Fruit fly (Drosophila melanogaster): ENCODE results near the gene CG5087.
A peak's percentile ranks its signal among the peaks of the same experiment; 100 is the strongest.

Gene CG5087

DNA sequence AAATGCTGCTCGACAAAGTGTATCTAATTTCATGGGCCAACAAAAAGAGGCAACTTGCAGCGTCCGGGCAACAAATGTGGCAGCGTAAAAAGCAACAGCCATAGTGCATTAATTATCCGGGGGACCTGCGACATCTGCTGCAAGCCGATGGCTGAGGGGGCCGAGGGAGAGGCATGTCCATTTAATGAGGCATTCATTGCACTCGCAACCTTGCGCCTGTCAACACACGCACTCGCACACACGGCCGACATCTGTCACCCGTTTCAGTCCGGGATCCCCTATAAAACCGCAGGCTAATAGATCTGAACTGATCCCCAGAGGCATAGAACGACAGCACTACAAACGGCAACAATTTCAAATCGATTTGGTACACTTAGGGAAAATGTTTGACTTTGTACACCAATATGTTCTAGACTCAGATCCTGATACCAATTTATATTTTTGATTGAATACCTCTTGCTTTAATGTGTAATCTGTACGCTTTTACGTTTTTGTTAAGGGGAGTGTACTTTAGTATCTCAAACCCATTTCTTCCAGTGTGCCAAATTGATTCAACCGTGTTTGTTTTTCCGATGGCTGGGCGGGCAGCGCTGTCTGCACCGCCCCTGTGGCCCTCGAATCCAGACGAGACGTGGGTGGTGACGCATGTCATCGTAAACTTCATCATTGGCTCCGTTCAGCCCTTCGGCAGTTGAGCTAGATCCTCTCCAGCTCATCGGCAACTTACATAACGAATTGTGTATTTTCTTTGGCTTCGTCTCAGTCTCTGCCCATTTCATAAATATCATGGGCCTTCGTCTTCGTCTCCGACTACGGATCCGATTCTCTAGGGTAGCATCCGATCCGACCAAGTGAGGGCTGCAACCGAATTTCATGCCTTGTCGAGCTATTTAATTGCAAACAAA is 13.8 kb downstream of the CG5087 start:
- TF ChIP-seq CG7045 (GFP tag; optimal IDR thresholded peaks at IDR 0.05) = no peak
- no peak for TF ChIP-seq cic (GFP tag; optimal IDR thresholded peaks at IDR 0.05)
- TF ChIP-seq CG33017 (tag; optimal IDR thresholded peaks at IDR 0.05) = no peak
- no peak for TF ChIP-seq Mnt (GFP tag; optimal IDR thresholded peaks at IDR 0.05)
- TF ChIP-seq tj (GFP tag; optimal IDR thresholded peaks at IDR 0.05) = no peak
- TF ChIP-seq toe (GFP tag; optimal IDR thresholded peaks at IDR 0.05) = no peak
- no peak for TF ChIP-seq CG11617 (GFP tag; optimal IDR thresholded peaks at IDR 0.05)
- TF ChIP-seq CG1620 (GFP tag; optimal IDR thresholded peaks at IDR 0.05) = no peak
- TF ChIP-seq Hr96 (GFP tag; optimal IDR thresholded peaks at IDR 0.05) = no peak
- no peak for TF ChIP-seq Clk (GFP tag; optimal IDR thresholded peaks at IDR 0.05)
- no peak for TF ChIP-seq pad (GFP tag; optimal IDR thresholded peaks at IDR 0.05)

DNA sequence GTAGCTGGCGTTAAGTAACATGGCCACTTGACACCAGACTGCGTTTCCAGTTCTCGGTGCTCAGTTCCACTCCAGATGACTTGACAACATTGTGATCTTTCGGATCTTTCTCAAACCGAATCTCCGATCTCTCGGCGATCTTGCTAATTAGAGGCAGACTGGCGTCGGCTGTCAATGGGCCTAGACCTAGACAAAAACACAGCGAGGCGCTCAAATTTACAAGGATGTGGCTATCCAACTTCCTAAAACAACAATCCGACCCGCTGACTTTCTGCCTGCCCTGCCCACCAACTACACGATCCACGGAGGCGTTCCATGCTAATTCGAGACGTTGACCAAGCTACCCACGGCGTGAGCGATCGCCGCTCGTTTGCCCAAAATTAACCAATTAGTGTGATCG is 15.8 kb downstream of the CG5087 start:
- TF ChIP-seq cnc (optimal IDR thresholded peaks at IDR 0.05) = no peak
- TF ChIP-seq Clk (GFP tag; optimal IDR thresholded peaks at IDR 0.05) = no peak
- TF ChIP-seq cic (GFP tag; optimal IDR thresholded peaks at IDR 0.05) = no peak
- no peak for TF ChIP-seq CG11617 (GFP tag; optimal IDR thresholded peaks at IDR 0.05)
- no peak for TF ChIP-seq CG12768 (GFP tag; optimal IDR thresholded peaks at IDR 0.05)
- no peak for TF ChIP-seq CG7101 (tag; optimal IDR thresholded peaks at IDR 0.05)
- no peak for TF ChIP-seq tj (GFP tag; optimal IDR thresholded peaks at IDR 0.05)

dm6 chr3L:9017414-9017813 is 19.4 kb downstream of the CG5087 start:
- TF ChIP-seq bab1 (GFP tag; optimal IDR thresholded peaks at IDR 0.05) (no peak), kay (GFP tag; ENCODE audit: borderline replicate concordance) (no peak), Crg-1 (GFP tag; optimal IDR thresholded peaks at IDR 0.05) (no peak), pad (GFP tag; optimal IDR thresholded peaks at IDR 0.05) (no peak), CG11617 (GFP tag; optimal IDR thresholded peaks at IDR 0.05) (no peak)

DNA sequence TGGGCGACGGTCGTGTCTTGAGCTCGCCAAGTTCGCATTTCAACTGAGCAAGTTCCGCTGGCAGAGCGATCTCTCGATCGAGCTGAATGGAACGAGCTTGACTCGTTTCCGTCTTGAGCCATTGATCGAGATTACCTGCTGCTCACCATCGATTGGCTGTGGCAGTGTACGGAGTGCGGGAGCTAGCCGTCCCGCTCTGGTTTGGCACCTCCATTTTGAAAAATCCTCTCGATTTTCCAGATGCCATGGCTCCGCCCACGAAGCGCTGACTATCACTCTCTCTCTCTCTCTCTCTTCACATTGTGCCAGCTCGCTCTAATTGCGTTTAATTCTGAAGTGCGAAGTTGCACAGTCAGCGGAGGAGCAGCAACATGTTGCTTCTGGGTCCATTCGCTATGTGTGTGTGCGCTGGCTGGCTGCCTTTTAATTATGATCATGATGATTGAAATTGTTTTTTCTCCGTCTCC is 21.2 kb downstream of the CG5087 start, which contains the start of gene Doc2:
TSS of gene Doc2 (minus strand) at position 51 of the 467 bp plus-strand sequence.
- TF ChIP-seq toe (GFP tag; optimal IDR thresholded peaks at IDR 0.05) (no peak), CG5204 (GFP tag; optimal IDR thresholded peaks at IDR 0.05) (no peak), pad (GFP tag; optimal IDR thresholded peaks at IDR 0.05) (no peak), CG14711 (tag; optimal IDR thresholded peaks at IDR 0.05) (no peak), ovo (GFP tag; optimal IDR thresholded peaks at IDR 0.05) (no peak), CG33017 (tag; optimal IDR thresholded peaks at IDR 0.05) (no peak), cic (GFP tag; optimal IDR thresholded peaks at IDR 0.05) (no peak), Hr96 (GFP tag; optimal IDR thresholded peaks at IDR 0.05) (no peak), CG1620 (GFP tag; optimal IDR thresholded peaks at IDR 0.05) (no peak), Mnt (GFP tag; optimal IDR thresholded peaks at IDR 0.05) (no peak), CG12768 (GFP tag; optimal IDR thresholded peaks at IDR 0.05) (no peak)

DNA sequence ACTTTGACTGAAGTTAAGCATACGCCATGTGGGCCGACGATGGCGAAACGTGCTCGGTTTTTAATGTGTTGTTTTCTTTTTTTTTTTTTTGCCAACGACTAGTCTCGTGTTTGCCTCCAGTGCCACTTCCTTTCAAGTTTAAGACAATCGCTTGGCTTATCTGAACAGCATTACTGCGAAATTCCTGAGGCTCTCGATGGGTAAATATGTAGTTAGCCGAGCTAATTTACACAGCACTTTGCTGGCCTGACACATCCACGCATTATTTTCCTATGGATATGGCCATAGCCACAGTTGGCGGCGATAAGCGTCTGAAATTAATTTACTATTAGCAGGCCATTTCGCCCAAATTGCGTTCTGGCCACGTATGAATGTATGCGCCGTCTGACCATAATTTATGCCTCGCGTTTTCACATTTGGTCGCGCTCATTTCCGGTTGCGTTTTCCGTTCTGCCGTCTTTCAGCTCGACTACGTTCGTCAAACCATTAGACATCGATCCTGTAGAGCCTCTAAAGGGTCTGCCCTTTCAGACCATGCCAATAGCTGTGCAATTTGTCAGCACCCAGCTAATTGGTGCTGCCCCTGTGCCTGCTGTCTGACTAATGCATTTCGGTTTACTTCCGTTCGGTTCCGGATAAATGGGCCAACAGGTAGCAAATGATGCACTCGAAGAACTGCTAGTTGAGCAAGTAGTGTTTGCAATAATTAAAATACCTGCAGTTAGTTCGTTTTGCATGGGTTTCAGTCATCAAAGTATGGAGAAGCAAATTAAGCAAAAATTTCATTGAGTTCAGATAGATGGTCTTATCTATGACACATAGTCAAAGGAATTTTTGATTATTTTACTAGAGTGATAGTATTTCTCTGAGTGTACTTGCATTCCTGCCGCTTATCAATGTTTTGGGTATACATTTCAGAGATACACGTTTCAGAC is 22.7 kb downstream of the CG5087 start:
- TF ChIP-seq CG1620 (GFP tag; optimal IDR thresholded peaks at IDR 0.05) (no peak), kay (GFP tag; ENCODE audit: borderline replicate concordance) (peak; percentile 54)

DNA sequence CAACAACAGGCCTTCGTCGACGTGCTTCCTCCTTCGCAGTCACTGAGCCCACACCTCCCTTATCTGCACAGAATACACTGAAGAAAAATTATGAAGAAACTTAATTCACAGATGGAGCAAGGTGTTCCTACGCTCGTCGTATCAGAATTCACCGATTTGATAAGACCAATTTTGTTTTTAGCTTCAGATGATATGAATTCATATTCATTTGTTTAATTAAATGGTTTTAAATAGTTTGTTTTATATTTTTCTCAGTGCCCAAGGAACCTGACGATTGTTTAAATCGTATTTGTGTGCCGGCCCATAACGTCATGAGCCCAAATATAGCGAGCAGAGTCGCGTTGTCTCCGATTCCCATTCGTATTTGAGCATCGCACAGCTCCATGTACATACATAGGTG is 25.6 kb downstream of the CG5087 start:
- no peak for TF ChIP-seq CG12768 (GFP tag; optimal IDR thresholded peaks at IDR 0.05)
- TF ChIP-seq CG7045 (GFP tag; optimal IDR thresholded peaks at IDR 0.05) = no peak
- no peak for TF ChIP-seq cnc (optimal IDR thresholded peaks at IDR 0.05)
- peak; percentile 18 for TF ChIP-seq kay (GFP tag; ENCODE audit: borderline replicate concordance)
- TF ChIP-seq CG33017 (tag; optimal IDR thresholded peaks at IDR 0.05) = no peak
- TF ChIP-seq tj (GFP tag; optimal IDR thresholded peaks at IDR 0.05) = no peak

- no peak for TF ChIP-seq Clk (GFP tag; optimal IDR thresholded peaks at IDR 0.05)
- TF ChIP-seq Hr96 (GFP tag; optimal IDR thresholded peaks at IDR 0.05) = no peak
- TF ChIP-seq tj (GFP tag; optimal IDR thresholded peaks at IDR 0.05) = no peak
- no peak for TF ChIP-seq CG1620 (GFP tag; optimal IDR thresholded peaks at IDR 0.05)
- TF ChIP-seq ovo (GFP tag; optimal IDR thresholded peaks at IDR 0.05) = no peak
- no peak for TF ChIP-seq Mnt (GFP tag; optimal IDR thresholded peaks at IDR 0.05)
These were observed 26.8 kb downstream of the CG5087 start for dm6 chr3L:9024741-9025140.
